Worm (Caenorhabditis elegans) whole organism, L3 larva: ENCODE measurements around the gene Y116A8A.7.

Source experiments
- ama-1 ChIP-seq: fragments of 150-350 bp; optimal IDR thresholded peaks from 2 replicates; lab custom pipeline; 2018
- egl-5 ChIP-seq: fragments of 150-350 bp; optimal IDR thresholded peaks from 2 replicates; lab custom pipeline; 2017; ENCODE audit warnings: missing biosample characterization, missing genetic modification reagents, missing genetic modification characterization, inconsistent platforms
- elt-2 ChIP-seq: sonication (generic microtip); optimal IDR thresholded peaks from 2 replicates; lab custom pipeline; 2016; ENCODE audit warnings: missing genetic modification reagents, mild to moderate bottlenecking, missing genetic modification characterization, missing compliant biosample characterization
- fkh-2 ChIP-seq: fragments of 150-350 bp; optimal IDR thresholded peaks from 2 replicates; lab custom pipeline; 2014; ENCODE audit warnings: missing biosample characterization, missing genetic modification reagents, missing genetic modification characterization
- fos-1 ChIP-seq: fragments of 150-350 bp; optimal IDR thresholded peaks from 2 replicates; lab custom pipeline; 2014; ENCODE audit warnings: missing biosample characterization, missing genetic modification characterization
- lin-39 ChIP-seq: fragments of 150-350 bp; optimal IDR thresholded peaks from 2 replicates; lab custom pipeline; 2018; ENCODE audit warnings: missing biosample characterization, missing genetic modification reagents, missing genetic modification characterization
- lsy-12 ChIP-seq: sonication (generic microtip); optimal IDR thresholded peaks from 2 replicates; lab custom pipeline; 2016; ENCODE audit warnings: mild to moderate bottlenecking, missing genetic modification characterization, missing compliant biosample characterization
- nhr-43 ChIP-seq: sonication (generic microtip); optimal IDR thresholded peaks from 2 replicates; lab custom pipeline; 2016; ENCODE audit warnings: mild to moderate bottlenecking, missing genetic modification characterization, missing compliant biosample characterization; ENCODE audit not compliant: poor library complexity, severe bottlenecking
- sea-2 ChIP-seq: fragments of 150-350 bp; sonication (generic microtip); optimal IDR thresholded peaks from 4 replicates; lab custom pipeline; 2014; ENCODE audit warnings: missing biosample characterization, missing genetic modification reagents, missing genetic modification characterization
- tbx-2 ChIP-seq: sonication (generic microtip); optimal IDR thresholded peaks from 2 replicates; lab custom pipeline; 2016; ENCODE audit warnings: mild to moderate bottlenecking, missing genetic modification characterization, missing compliant biosample characterization
- unc-39 ChIP-seq: sonication (generic microtip); optimal IDR thresholded peaks from 4 replicates; lab custom pipeline; 2017; ENCODE audit warnings: missing biosample characterization, missing genetic modification characterization
- ztf-4 ChIP-seq: fragments of 150-350 bp; optimal IDR thresholded peaks from 2 replicates; lab custom pipeline; 2014; ENCODE audit warnings: missing biosample characterization, missing genetic modification characterization

Gene Y116A8A.7

DNA sequence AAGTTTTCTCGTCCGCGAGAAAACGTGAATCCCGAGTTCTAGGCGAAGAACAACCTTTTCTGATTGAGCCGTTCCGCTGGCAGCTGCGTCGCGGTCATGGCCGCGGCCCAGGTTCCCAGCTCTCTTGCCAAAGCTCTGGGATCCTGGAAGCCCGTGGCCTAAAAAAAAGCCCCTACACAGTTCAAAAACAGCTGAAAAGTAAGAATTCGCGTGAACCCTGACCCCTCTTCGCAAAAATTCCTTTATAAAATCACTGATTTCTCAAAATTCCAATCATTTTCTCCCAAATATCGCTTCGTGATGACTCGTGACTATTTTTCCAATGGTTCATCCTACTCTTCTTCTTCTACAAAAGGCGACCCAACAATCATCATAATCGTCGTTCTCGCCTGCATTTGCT is 37.2 kb downstream of the Y116A8A.7 start, which contains the start of gene T06A10.107:
Gene T06A10.107, plus strand, starts transcription at position 301 of the 400 bp plus-strand sequence.
- no peak for TF ChIP-seq nhr-43 (tag; lab: Kevin White, UChicago)
- TF ChIP-seq ama-1 (lab: Kevin White, UChicago): no peak
- no peak for TF ChIP-seq elt-2 (tag; lab: Kevin White, UChicago)
- TF ChIP-seq tbx-2 (tag; lab: Kevin White, UChicago): no peak
- no peak for TF ChIP-seq fos-1 (tag; lab: Kevin White, UChicago)
- no peak for TF ChIP-seq egl-5 (tag; lab: Kevin White, UChicago)
- TF ChIP-seq ztf-4 (tag; lab: Kevin White, UChicago): no peak
- TF ChIP-seq fkh-2 (tag; lab: Kevin White, UChicago): no peak
- TF ChIP-seq sea-2: no peak

DNA sequence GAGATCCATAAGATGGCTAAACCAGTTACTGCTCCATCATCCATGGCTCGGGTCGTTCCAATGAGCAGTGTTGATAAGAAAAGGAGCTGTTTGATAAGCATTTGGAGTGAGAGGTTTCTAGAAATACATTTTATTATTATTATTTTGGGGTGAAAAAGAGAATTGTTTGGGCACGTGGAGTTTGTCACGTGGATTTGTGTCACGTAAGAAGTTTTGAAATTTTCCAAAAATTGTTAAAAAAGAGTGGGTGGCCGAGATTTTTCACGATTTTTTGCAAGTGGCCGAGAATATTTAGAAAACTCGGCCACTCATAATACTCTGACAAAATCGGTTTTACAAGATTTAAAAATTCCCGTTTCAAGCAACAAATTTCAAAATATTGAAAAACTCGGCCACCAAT is 38.9 kb downstream of the Y116A8A.7 start, which contains the start of gene T06A10.106:
Gene T06A10.106, minus strand, starts transcription at position 101 of the 400 bp plus-strand sequence.
- TF ChIP-seq unc-39 (tag; lab: Kevin White, UChicago): no peak
- no peak for TF ChIP-seq lin-39 (tag; lab: Kevin White, UChicago)
- no peak for TF ChIP-seq lsy-12
